Worm (Caenorhabditis elegans): Measurements from ENCODE around the gene CC8.2.

CC8.2 gene

DNA sequence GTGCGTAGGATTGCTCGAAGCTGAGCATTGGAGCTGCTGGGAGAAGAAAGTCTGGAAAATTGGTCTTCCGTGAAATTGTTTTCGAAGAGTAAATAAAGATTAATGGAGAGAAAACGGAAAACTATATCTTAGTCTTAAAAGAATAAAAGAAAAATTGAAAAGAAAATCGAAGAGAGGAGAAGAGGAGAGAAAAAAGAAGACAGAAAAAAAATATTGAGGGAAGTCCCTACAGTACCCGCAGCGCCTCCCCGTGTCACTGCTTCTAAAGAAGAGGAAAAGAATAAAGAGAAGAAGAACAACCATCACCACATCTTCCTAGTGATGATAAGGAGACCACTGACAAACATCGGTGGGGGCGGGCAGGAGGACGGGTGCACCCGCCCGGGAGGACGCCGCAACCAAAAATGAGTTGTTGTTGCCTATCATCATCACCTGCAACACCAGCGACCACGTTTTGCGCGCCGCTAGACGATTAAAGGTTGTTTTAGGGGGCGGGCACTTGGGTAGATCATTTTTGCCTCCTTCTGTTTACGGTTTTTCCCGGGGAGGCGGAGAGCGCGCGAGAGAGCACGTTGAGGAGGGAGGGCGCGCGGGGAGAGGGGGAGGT is at the start of gene CC8.2:
Gene CC8.2, minus strand, starts transcription at position 51 of the 607 bp plus-strand sequence.
- no peak for TF ChIP-seq unc-62 (GFP tag; optimal IDR thresholded peaks at IDR 0.05)

DNA sequence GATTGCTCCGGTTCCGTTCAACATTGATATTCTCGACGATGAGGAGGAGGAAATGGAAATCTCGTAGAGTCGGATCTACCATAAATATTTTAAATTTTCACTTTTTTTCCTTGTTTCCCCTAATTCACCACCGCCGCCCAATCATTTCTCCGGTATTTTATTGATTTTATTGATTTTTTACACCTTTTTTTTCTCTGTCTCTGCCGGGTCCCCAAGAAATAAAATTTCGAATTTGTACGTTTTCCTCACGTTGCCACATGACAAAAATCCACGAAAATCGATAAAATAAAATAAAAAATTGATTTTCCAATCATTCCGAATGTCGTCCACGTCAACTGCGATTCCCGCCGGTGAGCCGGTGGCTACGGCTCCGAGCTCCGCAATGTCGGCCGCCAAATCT is 49.7 kb upstream of the CC8.2 start, which contains the start of gene Y37E11AL.2:
Gene Y37E11AL.2, plus strand, starts transcription at position 301 of the 400 bp plus-strand sequence.
- TF ChIP-seq unc-62 (GFP tag; optimal IDR thresholded peaks at IDR 0.05) = no peak

- no peak for TF ChIP-seq unc-62 (GFP tag; optimal IDR thresholded peaks at IDR 0.05)
Measured at ce11 chrIV:3694638-3695037, 46.2 kb upstream of the CC8.2 start, which contains the start of the genes taf-6.2 and Y37E11AL.3. Gene taf-6.2, minus strand, starts transcription at chrIV:3694733. Gene Y37E11AL.3, plus strand, starts transcription at chrIV:3694935.

DNA sequence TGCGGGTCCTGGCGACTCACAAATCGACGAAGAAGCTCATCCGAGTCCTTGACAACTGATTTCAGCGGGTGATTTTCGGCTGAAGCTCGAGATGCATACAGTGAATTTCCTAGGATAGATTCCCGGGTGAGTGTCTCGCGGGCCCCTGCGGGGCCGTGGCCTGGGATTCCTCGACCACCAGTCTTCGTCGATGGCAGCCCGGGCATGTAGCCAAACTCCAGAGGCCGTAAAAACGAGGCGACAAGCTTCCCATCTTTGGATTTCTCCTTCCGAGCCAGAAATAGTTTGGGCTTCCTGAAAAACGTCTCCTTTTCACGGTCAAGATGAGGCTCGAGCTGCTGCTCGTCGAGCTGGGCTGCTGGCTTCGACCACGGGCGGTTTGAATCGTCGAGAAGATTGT is 39.6 kb upstream of the CC8.2 start:
- no peak for TF ChIP-seq unc-62 (GFP tag; optimal IDR thresholded peaks at IDR 0.05)

DNA sequence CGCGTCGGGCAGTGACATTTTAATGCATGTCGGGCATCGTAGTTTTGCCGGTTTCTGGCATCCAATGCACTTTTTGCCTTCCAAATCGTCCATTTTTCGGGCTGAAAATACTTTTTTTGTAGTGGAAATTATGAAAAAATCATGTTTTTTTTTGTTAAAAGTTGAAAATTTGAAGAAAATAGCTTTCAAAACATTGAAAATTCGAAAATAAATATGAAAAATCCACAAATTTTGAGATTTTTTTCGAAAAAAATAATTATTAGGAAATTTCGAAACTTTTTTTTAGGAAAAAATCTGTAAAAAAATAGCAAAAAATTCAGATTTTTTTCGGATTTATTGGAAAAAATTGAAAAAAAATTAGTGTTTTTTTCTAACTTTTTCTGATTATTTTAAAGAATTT is 38.3 kb upstream of the CC8.2 start, which contains the start of gene map-1:
Gene map-1, minus strand, starts transcription at position 101 of the 400 bp plus-strand sequence.
- TF ChIP-seq unc-62 (GFP tag; optimal IDR thresholded peaks at IDR 0.05) = no peak

DNA sequence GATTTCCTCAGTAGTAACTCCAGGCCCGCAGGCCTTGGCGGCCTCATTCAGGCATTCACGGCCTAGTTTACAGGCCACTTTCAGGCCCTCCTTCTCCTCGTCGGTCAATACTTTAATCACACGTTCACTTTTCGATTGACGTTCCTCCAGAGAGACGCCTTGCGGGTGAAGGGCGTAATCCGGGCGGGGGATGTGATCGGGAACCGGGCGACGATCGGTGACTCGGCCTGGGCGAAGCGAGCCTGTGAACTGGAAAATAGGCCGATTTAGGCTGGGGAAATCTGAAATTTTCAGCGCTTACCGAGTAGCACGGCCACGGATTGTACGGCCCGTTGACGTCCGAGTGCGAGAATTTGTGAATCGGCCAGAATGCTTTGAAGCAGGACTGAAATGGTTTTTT is 37.8 kb upstream of the CC8.2 start:
- TF ChIP-seq unc-62 (GFP tag; optimal IDR thresholded peaks at IDR 0.05) = no peak

- no peak for TF ChIP-seq unc-62 (GFP tag; optimal IDR thresholded peaks at IDR 0.05)
Measured at ce11 chrIV:3681763-3682162, 33.3 kb upstream of the CC8.2 start.

DNA sequence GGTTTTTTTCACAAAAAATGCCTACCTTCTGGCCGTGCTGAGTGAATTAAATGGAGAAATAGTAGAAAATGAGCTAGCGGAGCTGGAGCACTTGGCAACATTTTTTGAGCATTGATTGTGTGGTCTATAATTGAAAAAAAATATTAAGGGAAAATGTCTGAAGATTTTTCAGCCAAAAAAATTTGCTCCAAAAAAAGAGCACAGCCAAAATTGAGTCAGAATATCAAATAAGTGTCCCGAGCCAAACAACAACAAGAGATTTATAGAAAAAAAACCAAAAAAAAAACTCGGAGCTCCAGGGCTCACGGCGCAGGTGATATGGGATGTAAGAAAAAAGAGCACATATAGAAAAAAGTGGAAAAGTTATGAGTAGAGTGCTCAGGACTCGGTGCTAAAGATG is 20.1 kb upstream of the CC8.2 start, which contains the start of gene fmil-1:
Gene fmil-1, minus strand, starts transcription at position 101 of the 400 bp plus-strand sequence.
- no peak for TF ChIP-seq unc-62 (GFP tag; optimal IDR thresholded peaks at IDR 0.05)

- TF ChIP-seq unc-62 (GFP tag; optimal IDR thresholded peaks at IDR 0.05) = no peak
Measured at ce11 chrIV:3667796-3668195, 19.3 kb upstream of the CC8.2 start.

DNA sequence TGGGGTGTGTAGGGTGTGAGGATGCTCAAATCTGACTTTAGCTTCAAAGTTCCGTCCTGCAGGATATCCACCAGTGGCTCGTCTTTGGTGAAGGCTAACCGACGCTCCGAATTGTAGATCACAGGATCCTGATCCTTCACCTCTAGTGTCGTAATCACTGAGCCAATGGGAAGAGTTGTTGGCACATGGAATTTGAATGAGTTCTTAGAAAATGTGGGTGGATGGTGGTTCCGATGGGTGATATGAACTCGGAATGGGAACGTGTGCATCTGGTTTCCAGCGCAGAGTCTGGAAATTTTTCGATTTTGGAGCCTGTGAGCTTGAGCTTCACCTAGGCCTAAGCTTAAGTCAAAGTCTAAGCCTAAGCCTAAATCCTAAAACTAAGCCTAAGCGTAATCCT is 18.1 kb upstream of the CC8.2 start:
- TF ChIP-seq unc-62 (GFP tag; optimal IDR thresholded peaks at IDR 0.05) = no peak

- no peak for TF ChIP-seq unc-62 (GFP tag; optimal IDR thresholded peaks at IDR 0.05)
Measured at ce11 chrIV:3665089-3665488, 16.6 kb upstream of the CC8.2 start.

DNA sequence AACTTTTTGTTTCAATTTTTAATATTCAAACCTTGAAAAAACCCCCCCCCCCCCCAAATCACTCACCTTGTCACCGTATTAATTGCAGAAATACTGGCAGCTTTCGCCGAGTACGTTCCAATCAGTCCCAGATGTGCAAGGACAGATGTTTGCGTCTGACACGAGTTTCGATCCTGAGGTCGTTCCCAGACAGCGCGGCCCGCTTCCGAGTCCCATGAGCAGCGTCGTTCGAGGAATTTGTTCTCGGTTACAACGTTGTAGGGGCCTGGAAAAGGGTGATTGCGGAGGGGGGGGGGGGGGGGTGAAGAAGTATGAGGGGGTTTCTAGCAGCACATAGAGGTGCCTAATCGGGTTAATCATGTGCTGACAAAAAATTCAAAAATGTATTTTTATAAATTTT is 14.4 kb upstream of the CC8.2 start:
- no peak for TF ChIP-seq unc-62 (GFP tag; optimal IDR thresholded peaks at IDR 0.05)

- no peak for TF ChIP-seq unc-62 (GFP tag; optimal IDR thresholded peaks at IDR 0.05)
Measured at ce11 chrIV:3661117-3661634, 12.7 kb upstream of the CC8.2 start.

DNA sequence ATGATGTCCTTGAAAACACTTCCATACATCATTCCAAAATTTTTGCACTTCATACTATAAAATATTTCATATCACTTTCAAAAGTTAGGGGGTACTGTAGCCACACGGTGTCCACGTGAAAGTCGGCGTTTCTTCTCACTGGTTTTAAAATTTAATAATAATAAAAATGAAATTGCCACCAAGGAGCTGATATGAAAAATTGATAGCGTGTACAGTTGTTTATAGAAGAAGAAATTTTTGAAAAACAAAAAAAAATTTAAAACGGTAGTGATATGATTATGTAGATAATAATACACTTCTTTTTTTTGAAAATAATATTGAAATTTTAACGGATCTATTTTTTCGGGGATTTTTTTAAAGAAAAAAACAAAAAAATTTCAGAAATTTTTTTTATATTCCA is 11.5 kb upstream of the CC8.2 start:
- TF ChIP-seq unc-62 (GFP tag; optimal IDR thresholded peaks at IDR 0.05) = no peak

ce11 chrIV:3655896-3656295 is 7.4 kb upstream of the CC8.2 start:
- TF ChIP-seq unc-62 (GFP tag; optimal IDR thresholded peaks at IDR 0.05) = no peak

- no peak for TF ChIP-seq unc-62 (GFP tag; optimal IDR thresholded peaks at IDR 0.05)
Measured at ce11 chrIV:3654823-3655222, 6.3 kb upstream of the CC8.2 start.

DNA sequence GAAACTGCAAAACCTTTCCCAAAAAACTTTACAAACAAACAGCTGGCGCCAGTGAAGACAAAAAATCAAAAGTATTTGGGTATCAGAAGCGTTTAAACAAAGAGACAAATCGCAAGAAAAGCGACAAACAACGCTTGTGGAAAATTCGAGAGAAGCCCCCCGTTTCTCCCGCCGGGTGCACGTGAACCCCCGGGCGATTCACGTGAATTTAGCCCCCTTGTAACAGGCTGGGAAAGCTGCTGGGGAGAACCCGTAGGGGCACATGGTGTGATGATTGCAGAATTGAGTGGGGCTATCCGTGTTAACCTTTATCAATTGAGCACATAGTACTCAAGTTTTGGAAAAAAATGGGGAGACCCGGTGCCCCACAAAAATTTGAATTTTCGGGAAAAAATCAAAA is 5.7 kb upstream of the CC8.2 start:
- no peak for TF ChIP-seq unc-62 (GFP tag; optimal IDR thresholded peaks at IDR 0.05)

DNA sequence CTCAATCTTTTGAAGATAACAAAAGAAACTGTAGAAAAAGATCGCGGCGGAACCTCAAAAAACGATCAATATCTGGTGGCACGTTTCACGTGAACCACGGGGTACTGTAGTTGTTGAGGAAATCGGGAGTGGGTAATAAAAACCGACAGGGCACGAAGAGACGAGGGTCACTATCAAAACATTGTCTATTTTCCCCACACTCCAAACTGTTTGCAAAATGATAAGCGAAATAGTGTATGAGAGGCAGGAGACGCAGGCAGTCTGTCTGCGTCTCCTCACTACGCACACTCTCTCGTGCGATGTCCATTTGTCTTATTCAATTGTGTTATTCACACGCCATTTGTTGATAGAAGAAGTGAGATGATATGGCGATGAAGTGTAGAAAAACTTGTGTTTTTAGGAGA is 4.9 kb upstream of the CC8.2 start:
- no peak for TF ChIP-seq unc-62 (GFP tag; optimal IDR thresholded peaks at IDR 0.05)
